Fruit fly (Drosophila melanogaster): Measurements from ENCODE around the gene CG4598.
A peak's percentile ranks its signal among the peaks of the same experiment; 100 is the strongest.

The CG4598 gene

DNA sequence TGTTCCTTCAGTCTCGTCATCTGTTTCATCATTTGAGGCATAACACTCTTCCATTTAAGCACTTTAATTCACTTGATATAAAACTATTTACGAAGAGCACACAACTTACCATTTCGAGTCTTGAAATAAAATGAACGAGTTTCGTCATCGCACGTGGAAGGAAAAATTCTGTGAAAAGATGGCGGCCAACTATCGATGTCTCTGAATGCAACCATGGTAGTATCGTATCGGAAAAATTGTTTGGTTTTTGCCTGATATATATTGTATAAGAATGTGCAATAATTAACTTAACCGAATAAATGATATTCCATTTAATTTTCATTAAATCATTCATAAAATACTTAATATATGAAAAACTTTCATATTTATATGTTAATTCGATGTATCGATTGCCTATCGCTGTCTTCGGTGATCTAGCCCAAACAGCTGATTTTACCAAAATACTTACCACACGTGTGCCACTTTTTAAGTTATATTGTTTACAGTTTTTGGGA, 23.5 kb upstream of the CG4598 start, which contains the start of gene Bka (continued):
- peak; percentile 53; the same call in 2 of the 3 replicates for TF ChIP-seq Dbx (GFP tag; IDR thresholded peaks at IDR 0.05)
- 0 out of 2 replicates have a peak, but pooled peaks have one; percentile 9 for TF ChIP-seq CG31224 (GFP tag; IDR thresholded peaks at IDR 0.05)
- TF ChIP-seq crol (GFP tag; IDR thresholded peaks at IDR 0.05), result no peak
- TF ChIP-seq emc (GFP tag; optimal IDR thresholded peaks at IDR 0.05), result no peak
- peak; percentile 99 for TF ChIP-seq knrl (GFP tag; IDR thresholded peaks at IDR 0.05; ENCODE audit: partially characterized antibody)
- TF ChIP-seq Sin3A (optimal IDR thresholded peaks at IDR 0.05), result peak; percentile 77
- peak; percentile 72 for TF ChIP-seq lbe (GFP tag; optimal IDR thresholded peaks at IDR 0.05)
- no peak for TF ChIP-seq CG14050 (GFP tag; IDR thresholded peaks at IDR 0.05)
- peak; percentile 48 for TF ChIP-seq bcd (GFP tag; optimal IDR thresholded peaks at IDR 0.05)
- peak; percentile 25 for TF ChIP-seq CG15696 (tag; optimal IDR thresholded peaks at IDR 0.05)
- TF ChIP-seq mirr (GFP tag; optimal IDR thresholded peaks at IDR 0.05), result peak; percentile 28
- no peak for TF ChIP-seq Hey (tag; optimal IDR thresholded peaks at IDR 0.05)
- no peak for TF ChIP-seq run (tag; optimal IDR thresholded peaks at IDR 0.05)
- peak; percentile 58 for TF ChIP-seq dmrt11E (tag; optimal IDR thresholded peaks at IDR 0.05)
- no peak for TF ChIP-seq salm (tag; optimal IDR thresholded peaks at IDR 0.05)
- no peak for TF ChIP-seq fd96Cb (tag; optimal IDR thresholded peaks at IDR 0.05)
- TF ChIP-seq CG16863 (GFP tag; optimal IDR thresholded peaks at IDR 0.05), result no peak
- TF ChIP-seq CG10654 (GFP tag; optimal IDR thresholded peaks at IDR 0.05), result no peak
- TF ChIP-seq CG4328 (GFP tag; optimal IDR thresholded peaks at IDR 0.05), result peak; percentile 40
- TF ChIP-seq sqz (GFP tag; optimal IDR thresholded peaks at IDR 0.05), result no peak
- TF ChIP-seq gfzf (GFP tag; optimal IDR thresholded peaks at IDR 0.05), result peak; percentile 18
- peak; percentile 73 for TF ChIP-seq grau (tag; optimal IDR thresholded peaks at IDR 0.05)
- TF ChIP-seq Atf6 (GFP tag; IDR thresholded peaks at IDR 0.05), result peak; percentile 33; the same call in 1 of the 2 replicates
- peak; percentile 26 for TF ChIP-seq CG1529 (GFP tag; optimal IDR thresholded peaks at IDR 0.05)
- TF ChIP-seq Bdp1 (GFP tag; optimal IDR thresholded peaks at IDR 0.05), result no peak
- no peak for TF ChIP-seq ab (GFP tag; optimal IDR thresholded peaks at IDR 0.05)
- TF ChIP-seq Hmx (GFP tag; optimal IDR thresholded peaks at IDR 0.05), result no peak
- TF ChIP-seq yki (optimal IDR thresholded peaks at IDR 0.05), result no peak
- TF ChIP-seq esg (GFP tag; conservative IDR thresholded peaks at IDR 0.05), result no peak
- TF ChIP-seq Dip2 (GFP tag; IDR thresholded peaks at IDR 0.05), result no peak
- TF ChIP-seq NFAT (GFP tag; IDR thresholded peaks at IDR 0.05), result peak; percentile 69; the same call in 1 of the 2 replicates
- no peak for TF ChIP-seq eyg (GFP tag; optimal IDR thresholded peaks at IDR 0.05)
- TF ChIP-seq CG16815 (GFP tag; optimal IDR thresholded peaks at IDR 0.05), result no peak
- TF ChIP-seq maf-S (GFP tag; optimal IDR thresholded peaks at IDR 0.05), result no peak
- TF ChIP-seq Hsf (GFP tag; optimal IDR thresholded peaks at IDR 0.05), result peak; percentile 17
- no peak for TF ChIP-seq ro (GFP tag; IDR thresholded peaks at IDR 0.05)
- TF ChIP-seq Atf3 (GFP tag; optimal IDR thresholded peaks at IDR 0.05), result no peak
- TF ChIP-seq Bteb2 (GFP tag; optimal IDR thresholded peaks at IDR 0.05), result no peak
- peak; percentile 88 for TF ChIP-seq CG42726 (GFP tag; IDR thresholded peaks at IDR 0.05; ENCODE audit: partially characterized antibody)
- no peak for TF ChIP-seq Blimp-1 (GFP tag; optimal IDR thresholded peaks at IDR 0.05)
- peak; percentile 68 for TF ChIP-seq Dp (GFP tag; optimal IDR thresholded peaks at IDR 0.05)
- TF ChIP-seq fd3F (GFP tag; optimal IDR thresholded peaks at IDR 0.05), result peak; percentile 21
- TF ChIP-seq Meics (GFP tag; optimal IDR thresholded peaks at IDR 0.05), result peak; percentile 69
- peak; percentile 8 for TF ChIP-seq CG2875 (GFP tag; optimal IDR thresholded peaks at IDR 0.05)
- peak; percentile 91 for TF ChIP-seq CG14710 (tag; optimal IDR thresholded peaks at IDR 0.05)
- TF ChIP-seq nom (GFP tag; optimal IDR thresholded peaks at IDR 0.05), result peak; percentile 53
- TF ChIP-seq HLH54F (GFP tag; optimal IDR thresholded peaks at IDR 0.05), result no peak
- no peak for TF ChIP-seq Abd-B (GFP tag; optimal IDR thresholded peaks at IDR 0.05)
- no peak for TF ChIP-seq gce (GFP tag; IDR thresholded peaks at IDR 0.05)
- TF ChIP-seq sna (GFP tag; IDR thresholded peaks at IDR 0.05; ENCODE audit: partially characterized antibody), result peak; percentile 99
- TF ChIP-seq gcm2 (GFP tag; optimal IDR thresholded peaks at IDR 0.05), result no peak
- no peak for TF ChIP-seq trh (GFP tag; optimal IDR thresholded peaks at IDR 0.05)

Data from whole organism, embryonic.